Worm (Caenorhabditis elegans) whole organism, mixed stage, embryonic: ENCODE results near the gene Y41D4B.1.

Source experiments
- cnd-1 ChIP-seq: fragments of 200-800 bp; sonication (Bioruptor generic); optimal IDR thresholded peaks from 2 replicates; lab custom pipeline; 2018; ENCODE audit warnings: mild to moderate bottlenecking, missing genetic modification characterization, missing compliant biosample characterization
- elt-3 ChIP-seq: fragments of 150-350 bp; optimal IDR thresholded peaks from 2 replicates; lab custom pipeline; 2014; ENCODE audit warnings: missing biosample characterization, missing genetic modification characterization
- hlh-1 ChIP-seq: fragments of 150-350 bp; optimal IDR thresholded peaks from 2 replicates; lab custom pipeline; 2014; ENCODE audit warnings: missing biosample characterization, missing genetic modification reagents, missing genetic modification characterization
- lin-13 ChIP-seq: fragments of 150-350 bp; optimal IDR thresholded peaks from 2 replicates; lab custom pipeline; 2014; ENCODE audit warnings: missing biosample characterization, missing genetic modification characterization
- lsy-2 ChIP-seq: fragments of 150-350 bp; optimal IDR thresholded peaks from 2 replicates; lab custom pipeline; 2014; ENCODE audit warnings: missing biosample characterization, missing genetic modification characterization
- mep-1 ChIP-seq: fragments of 150-350 bp; optimal IDR thresholded peaks from 2 replicates; lab custom pipeline; 2017; ENCODE audit warnings: missing biosample characterization, missing genetic modification reagents, missing genetic modification characterization, inconsistent platforms
- nhr-2 ChIP-seq: fragments of 150-350 bp; optimal IDR thresholded peaks from 2 replicates; lab custom pipeline; 2014; ENCODE audit warnings: missing biosample characterization, missing genetic modification characterization
- nhr-237 ChIP-seq: fragments of 150-350 bp; optimal IDR thresholded peaks from 2 replicates; lab custom pipeline; 2014; ENCODE audit warnings: missing biosample characterization, missing genetic modification characterization
- pha-4 ChIP-seq: fragments of 150-350 bp; optimal IDR thresholded peaks from 2 replicates; lab custom pipeline; 2018; ENCODE audit warnings: missing biosample characterization, missing genetic modification reagents, missing genetic modification characterization
- snpc-4 ChIP-seq: fragments of 150-350 bp; optimal IDR thresholded peaks from 2 replicates; lab custom pipeline; 2014; ENCODE audit warnings: missing biosample characterization, missing genetic modification characterization
- sptf-1 ChIP-seq: sonication (generic microtip); optimal IDR thresholded peaks from 2 replicates; lab custom pipeline; 2017; ENCODE audit warnings: mild to moderate bottlenecking, missing genetic modification characterization, moderate library complexity, missing compliant biosample characterization
- unc-62 ChIP-seq: fragments of 150-350 bp; optimal IDR thresholded peaks from 2 replicates; lab custom pipeline; 2014; ENCODE audit warnings: missing biosample characterization, missing genetic modification reagents, missing genetic modification characterization
- zip-8 ChIP-seq: fragments of 150-350 bp; optimal IDR thresholded peaks from 2 replicates; lab custom pipeline; 2014; ENCODE audit warnings: missing biosample characterization, missing genetic modification characterization
- ztf-11 ChIP-seq: fragments of 150-350 bp; optimal IDR thresholded peaks from 2 replicates; lab custom pipeline; 2014; ENCODE audit warnings: missing biosample characterization, missing genetic modification characterization

DNA sequence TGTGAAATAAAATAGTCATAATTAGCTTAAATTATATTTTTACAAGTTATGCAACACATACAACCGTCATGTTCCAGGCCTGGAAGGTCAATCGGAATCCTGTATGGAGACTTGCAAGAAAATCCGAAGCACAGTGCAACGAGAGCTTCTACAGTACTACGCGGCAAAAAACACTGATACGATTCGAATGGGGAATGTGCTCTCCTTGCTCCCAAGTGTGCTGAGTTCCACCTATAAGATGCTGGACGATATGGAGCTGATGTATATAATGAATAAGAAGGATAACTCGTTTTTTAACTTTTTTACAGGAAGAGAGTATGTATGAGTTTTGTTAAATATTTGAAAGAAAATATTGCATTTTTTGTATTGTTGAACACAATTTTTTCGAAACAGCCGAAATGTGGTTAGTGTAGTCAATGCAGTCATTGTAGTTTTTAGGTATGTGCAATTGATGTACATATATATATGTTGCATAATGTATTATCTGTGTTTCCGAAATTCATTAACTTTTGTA is 46.1 kb upstream of the Y41D4B.1 start, which contains the start of gene nhr-146:
- no peak for TF ChIP-seq elt-3 (tag; lab: Kevin White, UChicago)
- TF ChIP-seq sptf-1 (tag; lab: Kevin White, UChicago): no peak
- no peak for TF ChIP-seq snpc-4
- no peak for TF ChIP-seq zip-8 (tag; lab: Kevin White, UChicago)
- no peak for TF ChIP-seq pha-4
- TF ChIP-seq lin-13 (tag; lab: Kevin White, UChicago): no peak
- TF ChIP-seq nhr-237 (tag; lab: Kevin White, UChicago): no peak
- no peak for TF ChIP-seq hlh-1
- no peak for TF ChIP-seq ztf-11 (tag; lab: Kevin White, UChicago)
- no peak for TF ChIP-seq lsy-2 (tag; lab: Kevin White, UChicago)
- TF ChIP-seq cnd-1: no peak
- no peak for TF ChIP-seq nhr-2 (tag; lab: Kevin White, UChicago)
- TF ChIP-seq unc-62 (GFP tag; lab: Kevin White, UChicago): no peak
- TF ChIP-seq mep-1 (tag; lab: Kevin White, UChicago): no peak
